Fruit fly (Drosophila melanogaster): ENCODE measurements around the gene CG12985.

DNA sequence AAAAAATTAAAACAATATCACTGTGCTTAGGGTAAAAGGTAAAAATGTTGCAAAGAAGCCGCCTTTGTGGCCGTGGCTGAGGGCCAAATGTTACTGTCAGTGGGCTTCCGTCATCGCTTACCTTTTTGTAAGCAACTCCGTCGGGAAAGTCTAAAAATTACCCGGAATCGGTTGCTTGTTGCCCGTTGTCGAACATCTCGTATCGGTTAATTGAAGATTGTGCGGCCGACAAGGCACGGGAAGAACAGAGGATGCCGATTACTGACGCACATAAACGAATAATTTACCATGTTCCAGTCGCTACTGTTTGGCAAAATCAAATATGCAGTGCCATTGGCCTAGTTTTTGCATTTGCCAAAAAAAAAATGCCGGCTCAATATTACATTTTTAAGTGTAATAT is 27.5 kb upstream of the CG12985 start, which contains the start of gene Mco4:
- TF ChIP-seq EcR (GFP tag; optimal IDR thresholded peaks at IDR 0.05) (no peak), CG15710 (tag; optimal IDR thresholded peaks at IDR 0.05) (no peak), CG10348 (GFP tag; IDR thresholded peaks at IDR 0.05) (no peak), rn (GFP tag; IDR thresholded peaks at IDR 0.05) (no peak), fd96Ca (GFP tag; IDR thresholded peaks at IDR 0.05) (no peak)

Measured in whole organism, pupa.